Worm (Caenorhabditis elegans): ENCODE data around the gene Y53F4A.2.

DNA sequence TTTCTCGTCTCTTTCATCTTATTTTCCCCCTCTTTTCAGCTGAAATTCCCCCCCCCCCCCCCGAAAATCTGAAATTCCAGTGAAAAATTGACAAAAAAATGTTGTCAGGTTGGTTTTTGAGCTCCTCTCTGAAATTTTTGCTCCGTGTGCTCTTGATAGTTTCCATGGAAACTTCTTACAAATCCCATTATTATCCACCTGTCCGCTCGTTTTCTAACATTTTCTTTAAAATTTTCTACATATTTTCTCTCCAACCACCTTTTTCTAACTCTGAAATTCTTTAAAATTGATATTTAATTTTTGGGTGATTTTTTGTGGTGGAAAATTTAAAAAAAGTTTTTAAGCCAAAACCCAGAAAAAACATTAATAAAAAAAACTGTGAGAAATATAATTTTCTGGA, 10.3 kb downstream of the Y53F4A.2 start, which contains the start of gene gpx-2:
- TF ChIP-seq aly-2 (tag; optimal IDR thresholded peaks at IDR 0.05): no peak
- TF ChIP-seq nhr-85 (tag): peak; percentile 34
- no peak for TF ChIP-seq snpc-4 (tag; optimal IDR thresholded peaks at IDR 0.05)
- TF ChIP-seq unc-62 (GFP tag; optimal IDR thresholded peaks at IDR 0.05): no peak
- no peak for TF ChIP-seq hlh-4 (tag; optimal IDR thresholded peaks at IDR 0.05)
